Worm (Caenorhabditis elegans) whole organism, L4/young adult: ENCODE data around the gene mig-17.

Experiments used
- W03F9.2 ChIP-seq: fragments of 150-350 bp; optimal IDR thresholded peaks from 2 replicates; lab custom pipeline; 2014; ENCODE audit warnings: missing biosample characterization, missing genetic modification characterization
- him-1 ChIP-seq: sonication (generic microtip); optimal IDR thresholded peaks from 2 replicates; lab custom pipeline; 2016; ENCODE audit warnings: missing genotype, missing genetic modification reagents, missing genetic modification characterization, missing compliant biosample characterization

DNA sequence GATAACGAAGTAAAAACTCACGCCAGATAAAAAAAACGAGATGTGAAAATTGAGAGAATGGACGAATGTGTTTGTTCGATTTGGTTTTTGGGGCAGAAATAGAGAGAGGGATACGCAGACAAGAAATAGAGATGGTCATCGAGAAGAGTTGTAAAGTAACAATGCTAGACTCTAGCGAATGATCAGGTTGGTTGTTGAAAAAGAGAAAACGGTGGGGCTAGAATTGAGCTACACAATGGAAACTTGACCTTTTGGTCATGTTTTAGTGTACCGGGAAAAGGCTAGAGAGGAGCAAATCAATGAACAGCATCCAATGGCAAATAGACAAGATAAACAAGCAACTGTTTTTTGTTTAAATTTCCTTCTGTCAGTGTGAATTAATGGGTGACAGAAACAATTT is 43.9 kb downstream of the mig-17 start, which contains the start of gene dhs-19:
- TF ChIP-seq him-1 (tag; lab: Kevin White, UChicago) (no peak), W03F9.2 (tag; lab: Kevin White, UChicago) (no peak)
